Fruit fly (Drosophila melanogaster) whole organism, embryonic: ENCODE measurements around the gene CG17633.
A peak's percentile ranks its signal among the peaks of the same experiment; 100 is the strongest.

Experiments used
- B-H1 ChIP-seq: fragments of 200-800 bp; sonication (Bioruptor generic); IDR thresholded peaks from 3 replicates; pipeline ENCODE4 v1.3.6; 2022; ENCODE audit warnings: missing biosample characterization, missing genetic modification characterization
- BEAF-32 ChIP-seq: fragments of 200-800 bp; sonication (Bioruptor generic); optimal IDR thresholded peaks from 3 replicates; lab custom pipeline; 2017; ENCODE audit warnings: missing biosample characterization, missing genetic modification characterization, mild to moderate bottlenecking, moderate library complexity, missing genetic modification reagents
- CG10321 ChIP-seq: fragments of 200-800 bp; sonication (Bioruptor generic); IDR thresholded peaks from 2 replicates; pipeline ENCODE4 v1.3.6; 2022; ENCODE audit warnings: missing biosample characterization, missing genetic modification characterization
- CG11456 ChIP-seq: fragments of 200-800 bp; sonication (Bioruptor generic); IDR thresholded peaks from 3 replicates; pipeline ENCODE4 v1.3.6; 2022; ENCODE audit warnings: missing biosample characterization, missing genetic modification characterization
- CG11695 ChIP-seq: fragments of 200-800 bp; sonication (Bioruptor generic); IDR thresholded peaks from 3 replicates; pipeline ENCODE4 v1.3.6; 2022; ENCODE audit warnings: missing biosample characterization, missing genetic modification characterization
- CG12659 ChIP-seq: fragments of 200-800 bp; sonication (Bioruptor generic); optimal IDR thresholded peaks from 3 replicates; lab custom pipeline; 2017; ENCODE audit warnings: mild to moderate bottlenecking, missing biosample characterization, missing genetic modification reagents, missing genetic modification characterization
- CG13624 ChIP-seq: fragments of 200-800 bp; sonication (Bioruptor generic); optimal IDR thresholded peaks from 2 replicates; lab custom pipeline; 2016; ENCODE audit warnings: missing biosample characterization, missing genetic modification characterization
- CG14050 ChIP-seq: fragments of 200-800 bp; sonication (Bioruptor generic); IDR thresholded peaks from 3 replicates; pipeline ENCODE4 v1.3.6; 2022; ENCODE audit warnings: missing biosample characterization, missing genetic modification characterization
- CG14441 ChIP-seq: fragments of 200-800 bp; sonication (Bioruptor generic); IDR thresholded peaks from 2 replicates; pipeline ENCODE4 v1.3.6; 2022; ENCODE audit warnings: missing biosample characterization, missing genetic modification characterization
- CG14667 ChIP-seq: fragments of 200-800 bp; sonication (Bioruptor generic); IDR thresholded peaks from 2 replicates; pipeline ENCODE4 v1.3.6; 2022; ENCODE audit warnings: missing biosample characterization, missing genetic modification characterization
- CG14710 ChIP-seq: fragments of 200-800 bp; sonication (Bioruptor generic); optimal IDR thresholded peaks from 3 replicates; lab custom pipeline; 2019; ENCODE audit warnings: missing biosample characterization, mild to moderate bottlenecking, missing genetic modification characterization, moderate library complexity
- CG1603 ChIP-seq: fragments of 200-800 bp; sonication (Bioruptor generic); optimal IDR thresholded peaks from 2 replicates; lab custom pipeline; 2019; ENCODE audit warnings: missing biosample characterization, mild to moderate bottlenecking, missing genetic modification characterization, moderate library complexity
- CG2875 ChIP-seq: fragments of 200-800 bp; sonication (Bioruptor generic); optimal IDR thresholded peaks from 2 replicates; lab custom pipeline; 2017; ENCODE audit warnings: missing biosample characterization, mild to moderate bottlenecking, missing genetic modification characterization, missing genetic modification reagents
- CG33213 ChIP-seq: fragments of 200-800 bp; sonication (Bioruptor generic); optimal IDR thresholded peaks from 3 replicates; lab custom pipeline; 2016; ENCODE audit warnings: missing biosample characterization, missing genetic modification characterization
- CG4328 ChIP-seq: fragments of 200-800 bp; sonication (Bioruptor generic); optimal IDR thresholded peaks from 3 replicates; lab custom pipeline; 2017; ENCODE audit warnings: missing biosample characterization, missing genetic modification reagents, missing genetic modification characterization
- CG7271 ChIP-seq: fragments of 200-800 bp; sonication (Bioruptor generic); optimal IDR thresholded peaks from 2 replicates; lab custom pipeline; 2018; ENCODE audit warnings: missing biosample characterization, mild to moderate bottlenecking, missing genetic modification characterization, moderate library complexity
- CTCF ChIP-seq: fragments of 200-800 bp; sonication (Bioruptor generic); optimal IDR thresholded peaks from 2 replicates; lab custom pipeline; 2017; ENCODE audit warnings: missing biosample characterization, mild to moderate bottlenecking, missing genetic modification characterization, moderate library complexity
- D ChIP-seq, 2 experiments: fragments of 200-800 bp in 1 of 2; fragments of >200 bp in 1 of 2; sonication (Bioruptor generic) in 1 of 2; optimal IDR thresholded peaks; 2 replicates in 1 of 2; 3 replicates in 1 of 2; lab custom pipeline; 2017; ENCODE audit warnings: mild to moderate bottlenecking in 1 of 2, missing biosample characterization in 1 of 2, missing genetic modification characterization in 1 of 2, missing genetic modification reagents in 1 of 2
- Deaf1 ChIP-seq: fragments of 200-800 bp; optimal IDR thresholded peaks from 3 replicates; lab custom pipeline; 2019; ENCODE audit warnings: missing biosample characterization, mild to moderate bottlenecking, missing genetic modification characterization, moderate library complexity
- Dll ChIP-seq: fragments of 200-800 bp; sonication (Bioruptor generic); IDR thresholded peaks from 4 replicates; pipeline ENCODE4 v1.3.6; 2022; ENCODE audit warnings: missing biosample characterization, missing genetic modification characterization; ENCODE audit not compliant: partially characterized antibody
- Doc3 ChIP-seq: fragments of 200-800 bp; sonication (Bioruptor generic); IDR thresholded peaks from 3 replicates; pipeline ENCODE4 v1.3.6; 2022; ENCODE audit warnings: missing biosample characterization, missing genetic modification characterization; ENCODE audit not compliant: partially characterized antibody
- HLHmδ ChIP-seq: fragments of 200-800 bp; sonication (Bioruptor generic); optimal IDR thresholded peaks from 2 replicates; lab custom pipeline; 2018; ENCODE audit warnings: missing biosample characterization, mild to moderate bottlenecking, missing genetic modification characterization, moderate library complexity
- Hand ChIP-seq: fragments of 200-800 bp; sonication (Bioruptor generic); optimal IDR thresholded peaks from 2 replicates; lab custom pipeline; 2017; ENCODE audit warnings: mild to moderate bottlenecking, missing biosample characterization, missing genetic modification reagents, missing genetic modification characterization
- Hmr ChIP-seq: fragments of 200-800 bp; sonication (Bioruptor generic); optimal IDR thresholded peaks from 3 replicates; lab custom pipeline; 2017; ENCODE audit warnings: mild to moderate bottlenecking, missing biosample characterization, missing genetic modification reagents, missing genetic modification characterization
- Nf-YC ChIP-seq: fragments of 200-800 bp; optimal IDR thresholded peaks from 3 replicates; lab custom pipeline; 2019; ENCODE audit warnings: missing biosample characterization, mild to moderate bottlenecking, missing genetic modification characterization, moderate library complexity
- Spps ChIP-seq: fragments of 200-800 bp; sonication (Bioruptor generic); optimal IDR thresholded peaks from 2 replicates; lab custom pipeline; 2018; ENCODE audit warnings: missing biosample characterization, mild to moderate bottlenecking, missing genetic modification characterization
- Ssrp ChIP-seq: fragments of 200-800 bp; sonication (Bioruptor generic); optimal IDR thresholded peaks from 2 replicates; lab custom pipeline; 2018; ENCODE audit warnings: missing biosample characterization, mild to moderate bottlenecking, missing genetic modification characterization, moderate library complexity
- cas ChIP-seq: fragments of 200-800 bp; sonication (Bioruptor generic); IDR thresholded peaks from 2 replicates; pipeline ENCODE4 v1.3.6; 2022; ENCODE audit warnings: missing biosample characterization, missing genetic modification characterization
- cato ChIP-seq: fragments of 200-800 bp; sonication (Bioruptor generic); optimal IDR thresholded peaks from 2 replicates; lab custom pipeline; 2016; ENCODE audit warnings: missing biosample characterization, missing genetic modification characterization, borderline replicate concordance
- chif ChIP-seq, 2 experiments: fragments of 200-800 bp; sonication (Bioruptor generic); optimal IDR thresholded peaks; 3 replicates each; lab custom pipeline; 2016; ENCODE audit warnings: missing biosample characterization in 2 of 2, missing genetic modification characterization in 2 of 2
- dysf ChIP-seq: fragments of 200-800 bp; sonication (Bioruptor generic); IDR thresholded peaks from 3 replicates; pipeline ENCODE4 v1.3.6; 2022; ENCODE audit warnings: missing biosample characterization, missing genetic modification characterization
- eyg ChIP-seq: fragments of 200-800 bp; sonication (Bioruptor generic); optimal IDR thresholded peaks from 3 replicates; lab custom pipeline; 2016; ENCODE audit warnings: missing biosample characterization, missing genetic modification characterization
- fd96Cb ChIP-seq: fragments of 200-800 bp; sonication (Bioruptor generic); optimal IDR thresholded peaks from 2 replicates; lab custom pipeline; 2018; ENCODE audit warnings: missing biosample characterization, mild to moderate bottlenecking, missing genetic modification characterization, moderate library complexity
- fu2 ChIP-seq: fragments of 200-800 bp; sonication (Bioruptor generic); optimal IDR thresholded peaks from 2 replicates; lab custom pipeline; 2016; ENCODE audit warnings: missing biosample characterization, missing genetic modification characterization
- gce ChIP-seq: fragments of 200-800 bp; sonication (Bioruptor generic); IDR thresholded peaks from 3 replicates; pipeline ENCODE4 v1.3.6; 2022; ENCODE audit warnings: missing biosample characterization, missing genetic modification characterization
- hth ChIP-seq: fragments of >200 bp; optimal IDR thresholded peaks from 2 replicates; lab custom pipeline; 2017; ENCODE audit warnings: inconsistent platforms
- inv ChIP-seq: fragments of 200-800 bp; sonication (Bioruptor generic); IDR thresholded peaks from 2 replicates; pipeline ENCODE4 v1.3.6; 2022; ENCODE audit warnings: missing biosample characterization, missing genetic modification characterization; ENCODE audit not compliant: partially characterized antibody
- jing ChIP-seq: fragments of 200-800 bp; sonication (Bioruptor generic); optimal IDR thresholded peaks from 2 replicates; lab custom pipeline; 2018; ENCODE audit warnings: missing biosample characterization, mild to moderate bottlenecking, missing genetic modification characterization
- lab ChIP-seq: fragments of 200-800 bp; sonication (Bioruptor generic); optimal IDR thresholded peaks from 3 replicates; lab custom pipeline; 2017; ENCODE audit warnings: missing biosample characterization, missing genetic modification characterization, mild to moderate bottlenecking, moderate library complexity, missing genetic modification reagents
- peb ChIP-seq: fragments of 200-800 bp; sonication (Bioruptor generic); IDR thresholded peaks from 2 replicates; pipeline ENCODE4 v1.3.6; 2022; ENCODE audit warnings: missing biosample characterization, missing genetic modification characterization
- row ChIP-seq: fragments of 200-800 bp; sonication (Bioruptor generic); IDR thresholded peaks from 3 replicates; pipeline ENCODE4 v1.3.6; 2022; ENCODE audit warnings: missing biosample characterization, missing genetic modification characterization
- sc ChIP-seq, 3 experiments: fragments of >200 bp in 2 of 3; fragments of 200-800 bp in 1 of 3; sonication (Bioruptor generic) in 1 of 3; optimal IDR thresholded peaks; 2 replicates in 2 of 3; 3 replicates in 1 of 3; lab custom pipeline; 2017; ENCODE audit warnings: mild to moderate bottlenecking in 1 of 3, missing biosample characterization in 1 of 3, missing genetic modification characterization in 1 of 3, missing genetic modification reagents in 1 of 3
- sens-2 ChIP-seq: fragments of 200-800 bp; sonication (Bioruptor generic); IDR thresholded peaks from 2 replicates; pipeline ENCODE4 v1.3.6; 2022; ENCODE audit warnings: missing biosample characterization, missing genetic modification characterization
- so ChIP-seq: fragments of 200-800 bp; sonication (Bioruptor generic); IDR thresholded peaks from 3 replicates; pipeline ENCODE4 v1.3.6; 2022; ENCODE audit warnings: missing biosample characterization, missing genetic modification characterization
- tll ChIP-seq, 2 experiments: fragments of 200-800 bp in 1 of 2; fragments of >200 bp in 1 of 2; sonication (Bioruptor generic) in 1 of 2; optimal IDR thresholded peaks; 2 replicates each; lab custom pipeline; 2017 to 2019; ENCODE audit warnings: missing biosample characterization in 2 of 2, missing genetic modification characterization in 2 of 2, mild to moderate bottlenecking in 1 of 2, moderate library complexity in 1 of 2
- unc-4 ChIP-seq: fragments of 200-800 bp; sonication (Bioruptor generic); IDR thresholded peaks from 2 replicates; pipeline ENCODE4 v1.3.6; 2022; ENCODE audit warnings: missing biosample characterization, missing genetic modification characterization; ENCODE audit not compliant: partially characterized antibody
- z ChIP-seq: fragments of 200-800 bp; sonication (Bioruptor generic); IDR thresholded peaks from 3 replicates; pipeline ENCODE4 v1.3.6; 2022; ENCODE audit warnings: missing biosample characterization, missing genetic modification characterization
- zen2 ChIP-seq: fragments of 200-800 bp; sonication (Bioruptor generic); IDR thresholded peaks from 3 replicates; pipeline ENCODE4 v1.3.6; 2022; ENCODE audit warnings: missing biosample characterization, missing genetic modification characterization; ENCODE audit not compliant: partially characterized antibody

Gene CG17633

DNA sequence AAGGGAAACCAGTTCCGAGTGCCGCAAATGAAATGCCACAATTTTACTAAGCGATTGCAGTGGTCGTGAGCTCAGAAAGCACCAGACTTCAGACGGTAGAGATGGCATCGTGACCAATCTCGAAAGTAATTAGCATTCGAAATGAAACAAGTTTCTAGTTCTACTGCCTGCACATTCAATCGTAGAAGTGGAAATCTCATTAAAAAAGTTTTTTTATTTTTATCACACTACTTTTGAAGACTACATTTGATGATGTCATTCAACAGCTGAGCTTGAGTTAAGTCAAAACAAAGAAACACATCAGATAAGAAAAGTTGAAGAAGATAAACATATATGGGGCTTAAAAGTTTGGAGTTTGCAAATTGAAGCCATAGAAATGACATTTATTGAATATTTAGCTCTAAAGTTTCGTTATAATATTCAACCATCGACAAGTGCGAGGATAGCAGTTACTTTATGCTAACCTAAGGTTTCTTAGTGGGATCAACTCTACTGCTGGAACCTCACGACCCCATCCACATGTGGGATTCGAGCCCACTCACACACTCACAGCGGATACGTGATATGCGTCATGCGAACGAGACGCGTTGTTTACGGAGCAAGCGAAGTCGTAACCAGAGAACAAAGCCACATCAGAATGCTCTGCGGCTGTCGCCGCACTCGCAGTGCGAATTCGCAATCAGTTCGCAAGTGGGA lies 32.7 kb upstream of the CG17633 start, which contains the start of gene CG13117:
Gene CG13117 (plus strand): TSS at position 646 of the 696 bp plus-strand sequence.
- TF ChIP-seq unc-4 (0 out of 2 replicates have a peak, but pooled peaks have one; percentile 18), Spps (tag; lab: Kevin White, UChicago) (no peak), CG33213 (GFP tag; lab: Kevin White, UChicago) (no peak), CG14710 (tag; lab: Kevin White, UChicago) (no peak), jing (GFP tag; lab: Kevin White, UChicago) (no peak), so (GFP tag; lab: Robert Waterston, UW) (no peak), D (optimal IDR thresholded peaks at IDR 0.05; lab: Kevin White, UChicago) (no peak), D (GFP tag; optimal IDR thresholded peaks at IDR 0.05; lab: Kevin White, UChicago) (no peak), zen2 (no peak), sens-2 (GFP tag; lab: Robert Waterston, UW) (no peak), fd96Cb (tag; lab: Kevin White, UChicago) (no peak), peb (GFP tag; lab: Robert Waterston, UW) (no peak), z (GFP tag; lab: Robert Waterston, UW) (no peak), sc (optimal IDR thresholded peaks at IDR 0.05; lab: Kevin White, UChicago) (no peak), sc (GFP tag; optimal IDR thresholded peaks at IDR 0.05; lab: Kevin White, UChicago) (no peak), lab (GFP tag; lab: Kevin White, UChicago) (no peak), CG10321 (GFP tag; lab: Robert Waterston, UW) (0 out of 2 replicates have a peak, but pooled peaks have one; percentile 16), CTCF (GFP tag; lab: Kevin White, UChicago) (no peak), eyg (GFP tag; lab: Kevin White, UChicago) (no peak), chif (GFP tag; optimal IDR thresholded peaks at IDR 0.05; lab: Kevin White, UChicago) (no peak), CG4328 (GFP tag; lab: Kevin White, UChicago) (no peak), cas (no peak), Hand (GFP tag; lab: Kevin White, UChicago) (no peak), CG11695 (GFP tag; lab: Robert Waterston, UW) (no peak), row (GFP tag; lab: Robert Waterston, UW) (peak; percentile 40; the same call in 2 of the 3 replicates), cato (GFP tag; lab: Kevin White, UChicago) (no peak), B-H1 (GFP tag; lab: Robert Waterston, UW) (no peak), CG2875 (GFP tag; lab: Kevin White, UChicago) (no peak), CG11456 (GFP tag; lab: Robert Waterston, UW) (no peak), Hmr (no peak), gce (GFP tag; lab: Robert Waterston, UW) (no peak), CG12659 (GFP tag; lab: Kevin White, UChicago) (no peak), CG7271 (no peak), BEAF-32 (GFP tag; lab: Kevin White, UChicago) (peak; percentile 32), HLHmδ (GFP tag; lab: Kevin White, UChicago) (no peak), hth (lab: Kevin White, UChicago) (no peak), tll (GFP tag; optimal IDR thresholded peaks at IDR 0.05; lab: Kevin White, UChicago) (no peak), CG14667 (GFP tag; lab: Robert Waterston, UW) (no peak), CG14050 (GFP tag; lab: Robert Waterston, UW) (no peak), dysf (GFP tag; lab: Robert Waterston, UW) (0 out of 3 replicates have a peak, but pooled peaks have one; percentile 16), Deaf1 (tag; lab: Kevin White, UChicago) (no peak), Doc3 (GFP tag; lab: Robert Waterston, UW) (no peak), fu2 (GFP tag; lab: Kevin White, UChicago) (no peak), Dll (GFP tag; lab: Robert Waterston, UW) (peak; percentile 37; the same call in 2 of the 4 replicates), CG1603 (tag; lab: Kevin White, UChicago) (no peak), CG14441 (no peak), inv (GFP tag; lab: Robert Waterston, UW) (no peak), CG13624 (GFP tag; lab: Kevin White, UChicago) (no peak), Nf-YC (tag; lab: Kevin White, UChicago) (no peak), Ssrp (tag; lab: Kevin White, UChicago) (no peak)
